Worm (Caenorhabditis elegans) whole organism, L2 larva: ENCODE results near the gene ZK121.2.

Experiments used
- egl-27 ChIP-seq: sonication (generic microtip); optimal IDR thresholded peaks from 3 replicates; lab custom pipeline; 2017; ENCODE audit warnings: missing biosample characterization, missing genetic modification reagents, missing genetic modification characterization
- elt-3 ChIP-seq: sonication (generic microtip); optimal IDR thresholded peaks from 2 replicates; lab custom pipeline; 2017; ENCODE audit warnings: missing biosample characterization, missing genetic modification characterization
- lin-39 ChIP-seq: fragments of 150-350 bp; optimal IDR thresholded peaks from 2 replicates; lab custom pipeline; 2014; ENCODE audit warnings: missing biosample characterization, missing genetic modification reagents, missing genetic modification characterization
- nhr-11 ChIP-seq: fragments of 150-350 bp; optimal IDR thresholded peaks from 2 replicates; lab custom pipeline; 2014; ENCODE audit warnings: missing biosample characterization, missing genetic modification characterization
- nhr-237 ChIP-seq: fragments of 150-350 bp; optimal IDR thresholded peaks from 2 replicates; lab custom pipeline; 2014; ENCODE audit warnings: missing biosample characterization, missing genetic modification characterization
- nhr-6 ChIP-seq: fragments of 150-350 bp; optimal IDR thresholded peaks from 2 replicates; lab custom pipeline; 2014; ENCODE audit warnings: missing biosample characterization, missing genetic modification characterization
- nhr-77 ChIP-seq: fragments of 150-350 bp; optimal IDR thresholded peaks from 2 replicates; lab custom pipeline; 2014; ENCODE audit warnings: missing biosample characterization, missing genetic modification characterization
- snpc-4 ChIP-seq: fragments of 150-350 bp; optimal IDR thresholded peaks from 2 replicates; lab custom pipeline; 2014; ENCODE audit warnings: missing biosample characterization, missing genetic modification characterization
- unc-39 ChIP-seq: fragments of 150-350 bp; optimal IDR thresholded peaks from 2 replicates; lab custom pipeline; 2014; ENCODE audit warnings: missing biosample characterization, missing genetic modification characterization
- unc-55 ChIP-seq: fragments of 150-350 bp; sonication (generic microtip); optimal IDR thresholded peaks from 3 replicates; lab custom pipeline; 2014; ENCODE audit warnings: missing biosample characterization, missing genetic modification reagents, missing genetic modification characterization
- unc-62 ChIP-seq: fragments of 150-350 bp; optimal IDR thresholded peaks from 2 replicates; lab custom pipeline; 2014; ENCODE audit warnings: missing biosample characterization, missing genetic modification reagents, missing genetic modification characterization
- zag-1 ChIP-seq: fragments of 150-350 bp; optimal IDR thresholded peaks from 2 replicates; lab custom pipeline; 2014; ENCODE audit warnings: missing biosample characterization, missing genetic modification characterization
- ztf-11 ChIP-seq: sonication (generic microtip); optimal IDR thresholded peaks from 2 replicates; lab custom pipeline; 2017; ENCODE audit warnings: missing biosample characterization, missing genetic modification characterization

ce11 chrIII:5326323-5326722, 15.2 kb upstream of the ZK121.2 start, which contains the start of gene sorf-2:
- TF ChIP-seq lin-39 (tag; lab: Kevin White, UChicago) (no peak), nhr-6 (tag; lab: Kevin White, UChicago) (no peak), snpc-4 (tag; lab: Kevin White, UChicago) (no peak), nhr-77 (no peak), zag-1 (tag; lab: Kevin White, UChicago) (no peak), nhr-11 (no peak), nhr-237 (tag; lab: Kevin White, UChicago) (no peak), unc-62 (GFP tag; lab: Kevin White, UChicago) (no peak), unc-55 (GFP tag; lab: Kevin White, UChicago) (no peak), ztf-11 (no peak), egl-27 (tag; lab: Kevin White, UChicago) (no peak), elt-3 (tag; lab: Kevin White, UChicago) (no peak), unc-39 (no peak)
